Worm (Caenorhabditis elegans) whole organism, L4 larva: ENCODE data around the gene ddi-1.

Experiments
- D1046.2 ChIP-seq: fragments of 200-800 bp; sonication (Bioruptor generic); IDR thresholded peaks from 2 replicates; pipeline ENCODE4 v1.3.6; 2022; ENCODE audit warnings: missing genetic modification characterization, missing compliant biosample characterization
- F26F4.8 ChIP-seq: fragments of 200-800 bp; sonication (Bioruptor generic); conservative IDR thresholded peaks from 2 replicates; pipeline ENCODE4 v1.3.6; 2022; ENCODE audit warnings: missing genetic modification characterization, missing compliant biosample characterization
- F49E8.2 ChIP-seq: sonication (generic microtip); optimal IDR thresholded peaks from 2 replicates; lab custom pipeline; 2016; ENCODE audit warnings: missing compliant biosample characterization, mild to moderate bottlenecking, missing genetic modification characterization, borderline replicate concordance
- T20F7.1 ChIP-seq: fragments of 200-800 bp; sonication (Bioruptor generic); optimal IDR thresholded peaks from 2 replicates; lab custom pipeline; 2018; ENCODE audit warnings: mild to moderate bottlenecking, missing genetic modification characterization, missing compliant biosample characterization
- T26A8.4 ChIP-seq: fragments of 200-800 bp; sonication (Bioruptor generic); IDR thresholded peaks from 2 replicates; pipeline ENCODE4 v1.3.6; 2022; ENCODE audit warnings: missing genetic modification characterization, missing compliant biosample characterization
- Y105C5A.15 ChIP-seq: fragments of 200-800 bp; sonication (Bioruptor generic); IDR thresholded peaks from 2 replicates; pipeline ENCODE4 v1.3.6; 2022; ENCODE audit warnings: missing genetic modification characterization, missing compliant biosample characterization
- Y48G9A.11 ChIP-seq: fragments of 200-800 bp; sonication (Bioruptor generic); IDR thresholded peaks from 2 replicates; pipeline ENCODE4 v1.3.6; 2022; ENCODE audit warnings: missing genetic modification reagents, missing genetic modification characterization, missing compliant biosample characterization
- Y75B8A.6 ChIP-seq: fragments of 200-800 bp; sonication (Bioruptor generic); IDR thresholded peaks from 2 replicates; pipeline ENCODE4 v1.3.6; 2022; ENCODE audit warnings: missing genetic modification reagents, missing genetic modification characterization, missing compliant biosample characterization
- aha-1 ChIP-seq: fragments of 150-350 bp; peaks from one replicate; lab custom pipeline; 2014; ENCODE audit warnings: missing biosample characterization, missing genetic modification characterization
- arid-1 ChIP-seq: fragments of 200-800 bp; sonication (Bioruptor generic); conservative IDR thresholded peaks from 2 replicates; pipeline ENCODE4 v1.3.6; 2022; ENCODE audit warnings: missing genetic modification reagents, missing genetic modification characterization, missing compliant biosample characterization
- ceh-62 ChIP-seq: sonication (generic microtip); optimal IDR thresholded peaks from 2 replicates; lab custom pipeline; 2017; ENCODE audit warnings: missing biosample characterization, missing genetic modification characterization
- ces-1 ChIP-seq: fragments of 150-350 bp; sonication (generic microtip); optimal IDR thresholded peaks from 4 replicates; lab custom pipeline; 2014; ENCODE audit warnings: missing biosample characterization, missing genetic modification reagents, missing genetic modification characterization
- cey-2 ChIP-seq: sonication (generic microtip); optimal IDR thresholded peaks from 3 replicates; lab custom pipeline; 2017; ENCODE audit warnings: missing genetic modification characterization, mild to moderate bottlenecking, missing compliant biosample characterization, antibody characterized with exemption, borderline replicate concordance; ENCODE audit not compliant: insufficient read depth
- dmd-9 ChIP-seq: fragments of 200-800 bp; sonication (Bioruptor generic); IDR thresholded peaks from 2 replicates; pipeline ENCODE4 v1.3.6; 2022; ENCODE audit warnings: missing genetic modification reagents, missing genetic modification characterization, missing compliant biosample characterization
- duxl-1 ChIP-seq: sonication (generic microtip); optimal IDR thresholded peaks from 2 replicates; lab custom pipeline; 2016; ENCODE audit warnings: mild to moderate bottlenecking, missing genetic modification characterization, moderate library complexity, missing compliant biosample characterization; ENCODE audit not compliant: poor library complexity
- egl-27 ChIP-seq: sonication (generic microtip); optimal IDR thresholded peaks from 3 replicates; lab custom pipeline; 2017; ENCODE audit warnings: missing biosample characterization, missing genetic modification reagents, missing genetic modification characterization
- fkh-10 ChIP-seq: fragments of 150-350 bp; optimal IDR thresholded peaks from 2 replicates; lab custom pipeline; 2014; ENCODE audit warnings: missing biosample characterization, missing genetic modification reagents, missing genetic modification characterization
- hif-1 ChIP-seq, 2 experiments: sonication (generic microtip); optimal IDR thresholded peaks; 2 replicates each; lab custom pipeline; 2016 to 2017; ENCODE audit warnings: missing compliant biosample characterization in 2 of 2, missing genetic modification characterization in 2 of 2, missing genetic modification reagents in 2 of 2, missing genotype in 2 of 2, mild to moderate bottlenecking in 1 of 2
- jun-1 ChIP-seq: fragments of 150-350 bp; optimal IDR thresholded peaks from 2 replicates; lab custom pipeline; 2014; ENCODE audit warnings: missing biosample characterization, missing genetic modification reagents, missing genetic modification characterization
- lim-7 ChIP-seq: fragments of 200-800 bp; sonication (Bioruptor generic); IDR thresholded peaks from 2 replicates; pipeline ENCODE4 v1.3.6; 2022; ENCODE audit warnings: missing genetic modification characterization, missing compliant biosample characterization
- lin-13 ChIP-seq: fragments of 150-350 bp; optimal IDR thresholded peaks from 2 replicates; lab custom pipeline; 2014; ENCODE audit warnings: missing biosample characterization, missing genetic modification reagents, missing genetic modification characterization
- lin-29 ChIP-seq: fragments of 200-800 bp; sonication (Bioruptor generic); IDR thresholded peaks from 2 replicates; pipeline ENCODE4 v1.3.6; 2022; ENCODE audit warnings: missing genetic modification reagents, missing genetic modification characterization, missing compliant biosample characterization
- lin-38 ChIP-seq: fragments of 200-800 bp; sonication (Bioruptor generic); IDR thresholded peaks from 2 replicates; pipeline ENCODE4 v1.3.6; 2022; ENCODE audit warnings: missing genetic modification reagents, missing genetic modification characterization, missing compliant biosample characterization
- lsy-2 ChIP-seq, 2 experiments: fragments of 150-350 bp in 1 of 2; sonication (generic microtip) in 1 of 2; optimal IDR thresholded peaks; 2 replicates each; lab custom pipeline; 2014 to 2017; ENCODE audit warnings: missing biosample characterization in 2 of 2, missing genetic modification characterization in 2 of 2
- madf-9 ChIP-seq: fragments of 200-800 bp; sonication (Bioruptor generic); conservative IDR thresholded peaks from 2 replicates; pipeline ENCODE4 v1.3.6; 2022; ENCODE audit warnings: missing genetic modification reagents, missing genetic modification characterization, missing compliant biosample characterization
- mep-1 ChIP-seq: fragments of 150-350 bp; sonication (generic microtip); optimal IDR thresholded peaks from 3 replicates; lab custom pipeline; 2014; ENCODE audit warnings: missing biosample characterization, missing genetic modification characterization
- mxl-3 ChIP-seq: fragments of 200-800 bp; sonication (Bioruptor generic); optimal IDR thresholded peaks from 2 replicates; lab custom pipeline; 2018; ENCODE audit warnings: mild to moderate bottlenecking, missing genetic modification characterization, missing compliant biosample characterization
- nhr-102 ChIP-seq: sonication (generic microtip); optimal IDR thresholded peaks from 2 replicates; lab custom pipeline; 2016; ENCODE audit warnings: mild to moderate bottlenecking, missing genetic modification characterization, moderate library complexity, missing compliant biosample characterization
- nhr-41 ChIP-seq: fragments of 200-800 bp; sonication (Bioruptor generic); IDR thresholded peaks from 2 replicates; pipeline ENCODE4 v1.3.6; 2022; ENCODE audit warnings: missing genetic modification reagents, missing genetic modification characterization, missing compliant biosample characterization
- nhr-42 ChIP-seq: fragments of 200-800 bp; sonication (Bioruptor generic); IDR thresholded peaks from 2 replicates; pipeline ENCODE4 v1.3.6; 2022; ENCODE audit warnings: missing genetic modification characterization, missing compliant biosample characterization
- nhr-48 ChIP-seq: sonication (generic microtip); optimal IDR thresholded peaks from 2 replicates; lab custom pipeline; 2016; ENCODE audit warnings: mild to moderate bottlenecking, missing genetic modification characterization, missing compliant biosample characterization
- pha-4 ChIP-seq, 2 experiments: fragments of 150-350 bp in 1 of 2; fragments of 200-800 bp in 1 of 2; sonication (Bioruptor generic) in 1 of 2; IDR thresholded peaks in 1 of 2; optimal IDR thresholded peaks in 1 of 2; 2 replicates each; pipeline versions ENCODE4 v1.3.6 to Lab custom; 2014 to 2022; ENCODE audit warnings: missing genetic modification characterization in 2 of 2, missing genetic modification reagents in 2 of 2, missing biosample characterization in 1 of 2, missing compliant biosample characterization in 1 of 2
- php-3 ChIP-seq: fragments of 200-800 bp; sonication (Bioruptor generic); IDR thresholded peaks from 2 replicates; pipeline ENCODE4 v1.3.6; 2022; ENCODE audit warnings: missing genetic modification reagents, missing genetic modification characterization, missing compliant biosample characterization
- pqm-1 ChIP-seq: sonication (generic microtip); optimal IDR thresholded peaks from 2 replicates; lab custom pipeline; 2017; ENCODE audit warnings: missing biosample characterization, missing genetic modification characterization
- rbr-2 ChIP-seq: sonication (generic microtip); optimal IDR thresholded peaks from 2 replicates; lab custom pipeline; 2016; ENCODE audit warnings: missing genotype, missing genetic modification characterization, missing compliant biosample characterization
- saeg-2 ChIP-seq: fragments of 200-800 bp; sonication (Bioruptor generic); IDR thresholded peaks from 2 replicates; pipeline ENCODE4 v1.3.6; 2022; ENCODE audit warnings: missing genetic modification reagents, missing genetic modification characterization, missing compliant biosample characterization
- snpc-1.2 ChIP-seq: fragments of 200-800 bp; sonication (Bioruptor generic); IDR thresholded peaks from 2 replicates; pipeline ENCODE4 v1.3.6; 2022; ENCODE audit warnings: missing genetic modification reagents, missing genetic modification characterization, missing compliant biosample characterization
- spr-3 ChIP-seq: fragments of 200-800 bp; sonication (Bioruptor generic); optimal IDR thresholded peaks from 2 replicates; lab custom pipeline; 2018; ENCODE audit warnings: mild to moderate bottlenecking, missing genetic modification characterization, missing compliant biosample characterization
- tag-97 ChIP-seq: fragments of 200-800 bp; sonication (Bioruptor generic); IDR thresholded peaks from 2 replicates; pipeline ENCODE4 v1.3.6; 2022; ENCODE audit warnings: missing genetic modification characterization, missing compliant biosample characterization
- unc-130 ChIP-seq: sonication (generic microtip); optimal IDR thresholded peaks from 2 replicates; lab custom pipeline; 2016; ENCODE audit warnings: missing genetic modification reagents, missing genetic modification characterization, missing compliant biosample characterization
- zag-1 ChIP-seq: fragments of 150-350 bp; optimal IDR thresholded peaks from 2 replicates; lab custom pipeline; 2014; ENCODE audit warnings: missing biosample characterization, missing genetic modification characterization
- zip-2 ChIP-seq: fragments of 150-350 bp; optimal IDR thresholded peaks from 2 replicates; lab custom pipeline; 2014; ENCODE audit warnings: missing biosample characterization, missing genetic modification characterization
- ztf-7 ChIP-seq: fragments of 150-350 bp; optimal IDR thresholded peaks from 2 replicates; lab custom pipeline; 2014; ENCODE audit warnings: missing biosample characterization, missing genetic modification characterization

Gene ddi-1

ce11 chrIV:6526522-6526921 lies 3.9 kb downstream of the ddi-1 start:
- TF ChIP-seq T26A8.4 (no peak), nhr-41 (GFP tag; lab: Robert Waterston, UW) (no peak), T20F7.1 (GFP tag; lab: Kevin White, UChicago) (no peak), lsy-2 (tag; optimal IDR thresholded peaks at IDR 0.05; lab: Kevin White, UChicago) (no peak), ztf-7 (tag; lab: Kevin White, UChicago) (no peak), pha-4 (GFP tag; IDR thresholded peaks at IDR 0.05; lab: Robert Waterston, UW) (peak; percentile 38; the same call in 1 of the 2 replicates), pha-4 (tag; optimal IDR thresholded peaks at IDR 0.05; lab: Kevin White, UChicago) (no peak), mxl-3 (GFP tag; lab: Kevin White, UChicago) (no peak), lin-29 (GFP tag; lab: Robert Waterston, UW) (no peak), php-3 (no peak), lim-7 (no peak), nhr-102 (tag; lab: Kevin White, UChicago) (no peak), duxl-1 (no peak), arid-1 (GFP tag; lab: Robert Waterston, UW) (peak; percentile 39; the same call in 1 of the 2 replicates), zag-1 (no peak), ceh-62 (no peak), snpc-1.2 (peak; percentile 91), dmd-9 (GFP tag; lab: Robert Waterston, UW) (no peak), ces-1 (GFP tag; lab: Kevin White, UChicago) (no peak), D1046.2 (GFP tag; lab: Robert Waterston, UW) (no peak), nhr-48 (no peak), unc-130 (GFP tag; lab: Kevin White, UChicago) (no peak), lin-13 (GFP tag; lab: Kevin White, UChicago) (no peak), lin-38 (peak; percentile 70), F49E8.2 (tag; lab: Kevin White, UChicago) (peak; percentile 71), tag-97 (GFP tag; lab: Robert Waterston, UW) (no peak), rbr-2 (tag; lab: Kevin White, UChicago) (no peak), jun-1 (tag; lab: Kevin White, UChicago) (no peak), fkh-10 (no peak), zip-2 (tag; lab: Kevin White, UChicago) (no peak), Y48G9A.11 (GFP tag; lab: Robert Waterston, UW) (peak; percentile 59; the same call in 1 of the 2 replicates), F26F4.8 (GFP tag; lab: Robert Waterston, UW) (no peak), mep-1 (tag; lab: Kevin White, UChicago) (no peak), saeg-2 (GFP tag; lab: Robert Waterston, UW) (no peak), hif-1 (tag; optimal IDR thresholded peaks at IDR 0.05; lab: Kevin White, UChicago) (no peak), pqm-1 (tag; lab: Kevin White, UChicago) (no peak), cey-2 (tag; lab: Kevin White, UChicago) (no peak), aha-1 (tag; lab: Kevin White, UChicago) (no peak), madf-9 (no peak), Y75B8A.6 (GFP tag; lab: Robert Waterston, UW) (0 out of 2 replicates have a peak, but pooled peaks have one; percentile 14), nhr-42 (GFP tag; lab: Robert Waterston, UW) (no peak), Y105C5A.15 (GFP tag; lab: Robert Waterston, UW) (peak; percentile 41; the same call in 1 of the 2 replicates), spr-3 (GFP tag; lab: Kevin White, UChicago) (no peak), egl-27 (tag; lab: Kevin White, UChicago) (no peak)
